Worm (Caenorhabditis elegans) whole organism, L1 larva: ENCODE results near the gene F54B11.10.

ENCODE experiments used
- C34B4.2 ChIP-seq: sonication (generic microtip); optimal IDR thresholded peaks from 2 replicates; lab custom pipeline; 2017; ENCODE audit warnings: mild to moderate bottlenecking, missing genetic modification characterization, missing compliant biosample characterization
- Y116A8C.19 ChIP-seq: sonication (generic microtip); optimal IDR thresholded peaks from 2 replicates; lab custom pipeline; 2016; ENCODE audit warnings: missing compliant biosample characterization, missing genetic modification characterization, borderline replicate concordance
- aha-1 ChIP-seq: fragments of 150-350 bp; optimal IDR thresholded peaks from 2 replicates; lab custom pipeline; 2014; ENCODE audit warnings: missing biosample characterization, missing genetic modification characterization
- aly-2 ChIP-seq: fragments of 150-350 bp; optimal IDR thresholded peaks from 2 replicates; lab custom pipeline; 2014; ENCODE audit warnings: missing biosample characterization, missing genetic modification characterization
- ceh-63 ChIP-seq: fragments of 200-800 bp; sonication (Bioruptor generic); optimal IDR thresholded peaks from 2 replicates; lab custom pipeline; 2018; ENCODE audit warnings: mild to moderate bottlenecking, missing genetic modification characterization, missing compliant biosample characterization
- ceh-8 ChIP-seq: fragments of 200-800 bp; sonication (Bioruptor generic); optimal IDR thresholded peaks from 2 replicates; lab custom pipeline; 2018; ENCODE audit warnings: mild to moderate bottlenecking, missing genetic modification characterization, moderate library complexity, missing compliant biosample characterization
- ceh-88 ChIP-seq: fragments of 200-800 bp; sonication (Bioruptor generic); IDR thresholded peaks from 2 replicates; pipeline ENCODE4 v1.3.6; 2022; ENCODE audit warnings: missing genetic modification characterization, missing compliant biosample characterization
- dpl-1 ChIP-seq, 3 experiments: fragments of 150-350 bp in 2 of 3; sonication (generic microtip) in 1 of 3; optimal IDR thresholded peaks; 2 replicates each; lab custom pipeline; 2014 to 2017; ENCODE audit warnings: missing biosample characterization in 3 of 3, missing genetic modification characterization in 3 of 3, missing genetic modification reagents in 3 of 3
- dsc-1 ChIP-seq: sonication (generic microtip); optimal IDR thresholded peaks from 2 replicates; lab custom pipeline; 2016; ENCODE audit warnings: mild to moderate bottlenecking, missing genetic modification characterization, missing compliant biosample characterization
- efl-1 ChIP-seq, 4 experiments: fragments of 150-350 bp; optimal IDR thresholded peaks in 3 of 4; peaks in 1 of 4; 1 replicate in 1 of 4; 2 replicates in 3 of 4; lab custom pipeline; 2014; ENCODE audit warnings: missing biosample characterization in 2 of 4, missing genetic modification characterization in 2 of 4, missing genetic modification reagents in 2 of 4
- egl-13 ChIP-seq: sonication (generic microtip); optimal IDR thresholded peaks from 2 replicates; lab custom pipeline; 2016; ENCODE audit warnings: missing genotype, missing genetic modification reagents, missing genetic modification characterization, missing compliant biosample characterization
- egl-27 ChIP-seq, 2 experiments: fragments of 150-350 bp in 1 of 2; sonication (generic microtip); optimal IDR thresholded peaks; 3 replicates each; lab custom pipeline; 2017 to 2018; ENCODE audit warnings: missing biosample characterization in 2 of 2, missing genetic modification characterization in 2 of 2, missing genetic modification reagents in 2 of 2
- elt-3 ChIP-seq, 6 experiments: fragments of 150-350 bp in 1 of 6; sonication (generic microtip); optimal IDR thresholded peaks; 2 replicates each; lab custom pipeline; 2017 to 2018; ENCODE audit warnings: missing biosample characterization in 6 of 6, missing genetic modification characterization in 6 of 6, inconsistent platforms in 1 of 6
- fkh-10 ChIP-seq: sonication (generic microtip); optimal IDR thresholded peaks from 2 replicates; lab custom pipeline; 2017; ENCODE audit warnings: missing biosample characterization, missing genetic modification reagents, missing genetic modification characterization
- fkh-4 ChIP-seq: sonication (generic microtip); optimal IDR thresholded peaks from 2 replicates; lab custom pipeline; 2016; ENCODE audit warnings: missing compliant biosample characterization, missing genetic modification characterization, borderline replicate concordance
- fos-1 ChIP-seq: fragments of 150-350 bp; optimal IDR thresholded peaks from 2 replicates; lab custom pipeline; 2014; ENCODE audit warnings: missing biosample characterization, missing genetic modification characterization
- hlh-4 ChIP-seq: sonication (generic microtip); optimal IDR thresholded peaks from 2 replicates; lab custom pipeline; 2016; ENCODE audit warnings: mild to moderate bottlenecking, missing genetic modification characterization, missing compliant biosample characterization
- irx-1 ChIP-seq: sonication (generic microtip); optimal IDR thresholded peaks from 2 replicates; lab custom pipeline; 2016; ENCODE audit warnings: missing genetic modification characterization, missing compliant biosample characterization
- jun-1 ChIP-seq: fragments of 150-350 bp; optimal IDR thresholded peaks from 2 replicates; lab custom pipeline; 2014; ENCODE audit warnings: missing biosample characterization, missing genetic modification reagents, missing genetic modification characterization
- lin-13 ChIP-seq: fragments of 150-350 bp; optimal IDR thresholded peaks from 2 replicates; lab custom pipeline; 2014; ENCODE audit warnings: missing biosample characterization, missing genetic modification reagents, missing genetic modification characterization
- lin-14 ChIP-seq: fragments of 200-800 bp; sonication (Bioruptor generic); optimal IDR thresholded peaks from 2 replicates; lab custom pipeline; 2018; ENCODE audit warnings: mild to moderate bottlenecking, missing genetic modification characterization, moderate library complexity, missing compliant biosample characterization
- lin-39 ChIP-seq: fragments of 150-350 bp; optimal IDR thresholded peaks from 2 replicates; lab custom pipeline; 2014; ENCODE audit warnings: missing biosample characterization, missing genetic modification reagents, missing genetic modification characterization
- lir-3 ChIP-seq: sonication (generic microtip); optimal IDR thresholded peaks from 2 replicates; lab custom pipeline; 2016; ENCODE audit warnings: mild to moderate bottlenecking, missing genetic modification characterization, moderate library complexity, missing compliant biosample characterization; ENCODE audit not compliant: poor library complexity
- lsy-2 ChIP-seq, 2 experiments: fragments of 150-350 bp; optimal IDR thresholded peaks; 2 replicates each; lab custom pipeline; 2014; ENCODE audit warnings: missing biosample characterization in 2 of 2, missing genetic modification characterization in 2 of 2
- mab-9 ChIP-seq: fragments of 200-800 bp; sonication (Bioruptor generic); IDR thresholded peaks from 2 replicates; pipeline ENCODE4 v1.3.6; 2022; ENCODE audit warnings: missing genetic modification reagents, missing genetic modification characterization, missing compliant biosample characterization
- mdl-1 ChIP-seq, 2 experiments: fragments of 150-350 bp; optimal IDR thresholded peaks; 2 replicates each; lab custom pipeline; 2014 to 2017; ENCODE audit warnings: missing biosample characterization in 2 of 2, missing genetic modification characterization in 2 of 2, inconsistent platforms in 1 of 2
- mef-2 ChIP-seq: fragments of 150-350 bp; optimal IDR thresholded peaks from 2 replicates; lab custom pipeline; 2014; ENCODE audit warnings: missing biosample characterization, missing genetic modification characterization
- mep-1 ChIP-seq: fragments of 150-350 bp; optimal IDR thresholded peaks from 2 replicates; lab custom pipeline; 2014; ENCODE audit warnings: missing biosample characterization, missing genetic modification characterization
- nhr-12 ChIP-seq: sonication (generic microtip); optimal IDR thresholded peaks from 2 replicates; lab custom pipeline; 2017; ENCODE audit warnings: missing biosample characterization, missing genetic modification characterization
- nhr-20 ChIP-seq: sonication (generic microtip); optimal IDR thresholded peaks from 2 replicates; lab custom pipeline; 2016; ENCODE audit warnings: mild to moderate bottlenecking, missing genetic modification characterization, missing compliant biosample characterization
- nhr-237 ChIP-seq: fragments of 150-350 bp; optimal IDR thresholded peaks from 2 replicates; lab custom pipeline; 2014; ENCODE audit warnings: missing biosample characterization, missing genetic modification characterization
- nhr-28 ChIP-seq: fragments of 150-350 bp; optimal IDR thresholded peaks from 2 replicates; lab custom pipeline; 2014; ENCODE audit warnings: missing biosample characterization, missing genetic modification characterization
- nhr-47 ChIP-seq: sonication (generic microtip); optimal IDR thresholded peaks from 2 replicates; lab custom pipeline; 2016; ENCODE audit warnings: mild to moderate bottlenecking, missing genetic modification characterization, moderate library complexity, missing compliant biosample characterization
- nhr-71 ChIP-seq: sonication (generic microtip); optimal IDR thresholded peaks from 2 replicates; lab custom pipeline; 2016; ENCODE audit warnings: mild to moderate bottlenecking, missing genetic modification characterization, moderate library complexity, missing compliant biosample characterization
- nhr-84 ChIP-seq: sonication (generic microtip); optimal IDR thresholded peaks from 2 replicates; lab custom pipeline; 2017; ENCODE audit warnings: missing biosample characterization, missing genetic modification characterization
- nhr-85 ChIP-seq: sonication (generic microtip); peaks from one replicate; lab custom pipeline; 2016; ENCODE audit warnings: missing genetic modification characterization, inconsistent platforms, missing compliant biosample characterization
- nhr-90 ChIP-seq: sonication (generic microtip); optimal IDR thresholded peaks from 2 replicates; lab custom pipeline; 2016; ENCODE audit warnings: mild to moderate bottlenecking, missing genetic modification characterization, missing compliant biosample characterization; ENCODE audit not compliant: poor library complexity
- pax-3 ChIP-seq: fragments of 200-800 bp; sonication (Bioruptor generic); optimal IDR thresholded peaks from 2 replicates; lab custom pipeline; 2018; ENCODE audit warnings: mild to moderate bottlenecking, missing genetic modification characterization, moderate library complexity, missing compliant biosample characterization
- pqm-1 ChIP-seq: sonication (generic microtip); optimal IDR thresholded peaks from 3 replicates; lab custom pipeline; 2017; ENCODE audit warnings: missing biosample characterization, missing genetic modification characterization
- skn-1 ChIP-seq: fragments of 150-350 bp; optimal IDR thresholded peaks from 2 replicates; lab custom pipeline; 2014; ENCODE audit warnings: missing biosample characterization, missing genetic modification characterization
- snu-23 ChIP-seq: sonication (generic microtip); optimal IDR thresholded peaks from 2 replicates; lab custom pipeline; 2016; ENCODE audit warnings: missing genetic modification characterization, missing compliant biosample characterization
- sox-4 ChIP-seq: sonication (generic microtip); optimal IDR thresholded peaks from 2 replicates; lab custom pipeline; 2016; ENCODE audit warnings: missing genetic modification characterization, missing compliant biosample characterization
- swsn-7 ChIP-seq: sonication (generic microtip); optimal IDR thresholded peaks from 2 replicates; lab custom pipeline; 2016; ENCODE audit warnings: missing genetic modification characterization, missing compliant biosample characterization
- tbx-2 ChIP-seq: sonication (generic microtip); optimal IDR thresholded peaks from 2 replicates; lab custom pipeline; 2016; ENCODE audit warnings: missing genetic modification characterization, missing compliant biosample characterization
- unc-30 ChIP-seq: sonication (generic microtip); optimal IDR thresholded peaks from 2 replicates; lab custom pipeline; 2017; ENCODE audit warnings: missing biosample characterization, missing genetic modification characterization
- vab-15 ChIP-seq: sonication (generic microtip); optimal IDR thresholded peaks from 2 replicates; lab custom pipeline; 2017; ENCODE audit warnings: missing genotype, mild to moderate bottlenecking, missing genetic modification characterization, missing compliant biosample characterization
- xbp-1 ChIP-seq: sonication (generic microtip); optimal IDR thresholded peaks from 2 replicates; lab custom pipeline; 2016; ENCODE audit warnings: missing genetic modification characterization, missing compliant biosample characterization
- ztf-4 ChIP-seq: fragments of 150-350 bp; optimal IDR thresholded peaks from 2 replicates; lab custom pipeline; 2014; ENCODE audit warnings: missing biosample characterization, missing genetic modification characterization

F54B11.10 gene

DNA sequence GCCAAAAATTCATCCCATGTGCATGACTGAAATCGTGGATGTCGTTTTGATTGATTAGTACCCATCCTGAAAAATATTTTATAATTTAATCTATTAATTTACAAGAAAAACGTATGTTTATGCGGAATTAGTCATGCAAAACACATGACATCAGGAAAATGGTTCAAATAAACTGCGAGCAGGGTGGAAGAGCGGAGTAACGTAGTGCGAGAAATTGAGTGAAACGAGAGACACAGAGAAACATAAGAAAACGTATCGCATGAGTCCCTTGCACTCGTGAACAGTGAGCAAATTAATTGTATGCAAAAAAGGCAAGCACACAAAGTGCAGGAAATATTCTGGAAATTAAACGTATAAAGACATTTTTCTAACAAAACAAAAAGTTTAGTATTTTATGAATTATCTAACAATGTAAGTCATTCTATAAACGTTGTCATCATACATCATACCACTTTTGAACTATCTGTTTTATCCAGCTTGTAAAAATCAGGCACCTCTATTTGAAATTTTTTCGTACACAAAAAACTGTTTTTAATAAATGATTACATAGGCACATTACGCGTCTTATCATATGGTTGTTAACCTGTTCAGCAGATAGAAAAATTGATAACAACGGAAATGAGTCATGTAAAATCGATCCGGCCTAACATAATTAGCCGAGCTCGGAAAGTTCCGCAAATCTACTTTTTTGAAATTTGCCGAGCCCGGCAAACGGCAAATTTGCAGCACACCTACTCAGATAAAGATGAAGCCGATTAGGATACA lies 14.3 kb downstream of the F54B11.10 start, which contains the start of gene F54B11.5 (continued):
- TF ChIP-seq lsy-2 (tag; optimal IDR thresholded peaks at IDR 0.05; lab: Kevin White, UChicago) (peak; percentile 35 to 66), xbp-1 (tag; lab: Kevin White, UChicago) (peak; percentile 44), nhr-20 (tag; lab: Kevin White, UChicago) (peak; percentile 47), fos-1 (tag; lab: Kevin White, UChicago) (peak; percentile 18), ceh-88 (no peak), fkh-4 (tag; lab: Kevin White, UChicago) (no peak), nhr-71 (peak; percentile 76)

DNA sequence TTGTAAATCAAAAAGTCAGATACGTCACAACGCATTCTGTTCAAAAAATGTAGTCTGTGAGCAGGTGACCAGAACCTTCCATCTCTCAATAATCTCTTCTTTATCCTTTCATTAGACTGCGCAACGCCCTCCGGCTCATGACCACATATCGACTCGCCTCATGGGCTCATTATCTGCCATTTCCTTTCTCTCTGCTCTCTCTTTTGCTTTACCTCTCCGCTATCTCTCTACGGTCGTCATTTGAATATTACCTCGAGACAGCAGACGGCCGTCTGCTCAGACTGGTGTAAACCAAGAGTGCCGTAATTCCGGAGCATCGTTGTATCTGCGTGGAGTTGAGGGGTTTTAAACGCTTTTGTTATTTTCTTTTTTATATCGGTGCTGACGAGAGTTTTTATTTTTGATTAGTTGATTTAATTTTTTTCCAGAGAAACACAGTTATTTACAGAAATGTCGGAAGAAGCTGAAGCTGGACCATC lies 16.1 kb downstream of the F54B11.10 start, which contains the start of gene bra-1:
Gene bra-1 (plus strand): TSS at position 429 of the 479 bp plus-strand sequence.
- TF ChIP-seq nhr-84 (tag; lab: Kevin White, UChicago): no peak
- no peak for TF ChIP-seq lin-39 (tag; lab: Kevin White, UChicago)
- peak; percentile 69 for TF ChIP-seq snu-23 (GFP tag; lab: Kevin White, UChicago)
- peak; percentile 31 for TF ChIP-seq fkh-10 (GFP tag; lab: Kevin White, UChicago)
- TF ChIP-seq xbp-1 (tag; lab: Kevin White, UChicago): peak; percentile 59
- TF ChIP-seq Y116A8C.19 (tag; lab: Kevin White, UChicago): no peak
- TF ChIP-seq lir-3 (tag; lab: Kevin White, UChicago): no peak
- TF ChIP-seq tbx-2 (tag; lab: Kevin White, UChicago): peak; percentile 69
- TF ChIP-seq skn-1 (tag; lab: Kevin White, UChicago): peak; percentile 27
- peak; percentile 72 for TF ChIP-seq pax-3 (tag; lab: Kevin White, UChicago)
- peak; percentile 68 for TF ChIP-seq sox-4 (tag; lab: Kevin White, UChicago)
- peak in 2 of 3 experiments; percentile 26 to 54 for TF ChIP-seq dpl-1 (GFP tag; optimal IDR thresholded peaks at IDR 0.05; lab: Kevin White, UChicago)
- TF ChIP-seq nhr-90 (tag; lab: Kevin White, UChicago): no peak
- TF ChIP-seq ceh-8 (GFP tag; lab: Kevin White, UChicago): peak; percentile 46
- TF ChIP-seq nhr-71: peak; percentile 83
- TF ChIP-seq aly-2 (tag; lab: Kevin White, UChicago): no peak
- peak; percentile 33 for TF ChIP-seq irx-1
- TF ChIP-seq dsc-1 (tag; lab: Kevin White, UChicago): peak; percentile 90
- no peak for TF ChIP-seq nhr-12
- TF ChIP-seq aha-1 (tag; lab: Kevin White, UChicago): no peak
- TF ChIP-seq mep-1 (tag; lab: Kevin White, UChicago): peak; percentile 60
- no peak for TF ChIP-seq ceh-63
- peak; percentile 60 for TF ChIP-seq jun-1 (tag; lab: Kevin White, UChicago)
- TF ChIP-seq egl-27 (tag; optimal IDR thresholded peaks at IDR 0.05; lab: Kevin White, UChicago): no peak
- peak; percentile 9; the same call in 1 of the 2 replicates for TF ChIP-seq ceh-88
- TF ChIP-seq elt-3 (tag; optimal IDR thresholded peaks at IDR 0.05; lab: Kevin White, UChicago): no peak
- TF ChIP-seq lsy-2 (tag; optimal IDR thresholded peaks at IDR 0.05; lab: Kevin White, UChicago): peak; percentile 47 to 59
- peak; percentile 29 for TF ChIP-seq ztf-4 (tag; lab: Kevin White, UChicago)
- TF ChIP-seq egl-13 (tag; lab: Kevin White, UChicago): peak; percentile 86
- peak; percentile 86 for TF ChIP-seq nhr-47 (tag; lab: Kevin White, UChicago)
- no peak for TF ChIP-seq mab-9 (GFP tag; lab: Robert Waterston, UW)
- TF ChIP-seq unc-30 (tag; lab: Kevin White, UChicago): no peak
- TF ChIP-seq hlh-4: no peak
- TF ChIP-seq mdl-1 (tag; optimal IDR thresholded peaks at IDR 0.05; lab: Kevin White, UChicago): no peak
- TF ChIP-seq efl-1 (optimal IDR thresholded peaks at IDR 0.05; lab: Kevin White, UChicago): peak; percentile 29 to 32
- TF ChIP-seq efl-1 (GFP tag; optimal IDR thresholded peaks at IDR 0.05 in 1 of 2; lab: Kevin White, UChicago): peak; percentile 16 to 61
- peak; percentile 71 for TF ChIP-seq swsn-7 (tag; lab: Kevin White, UChicago)
- TF ChIP-seq vab-15 (tag; lab: Kevin White, UChicago): peak; percentile 18
- peak; percentile 20 for TF ChIP-seq lin-13
- TF ChIP-seq mef-2 (tag; lab: Kevin White, UChicago): no peak
- peak; percentile 84 for TF ChIP-seq lin-14 (GFP tag; lab: Kevin White, UChicago)
- TF ChIP-seq pqm-1: no peak
- TF ChIP-seq nhr-237: no peak
- no peak for TF ChIP-seq nhr-85 (tag; lab: Kevin White, UChicago)
- TF ChIP-seq fkh-4 (tag; lab: Kevin White, UChicago): peak; percentile 10
- no peak for TF ChIP-seq nhr-28 (tag; lab: Kevin White, UChicago)
- TF ChIP-seq C34B4.2 (tag; lab: Kevin White, UChicago): no peak
